Worm (Caenorhabditis elegans): Measurements from ENCODE around the gene srt-5.

DNA sequence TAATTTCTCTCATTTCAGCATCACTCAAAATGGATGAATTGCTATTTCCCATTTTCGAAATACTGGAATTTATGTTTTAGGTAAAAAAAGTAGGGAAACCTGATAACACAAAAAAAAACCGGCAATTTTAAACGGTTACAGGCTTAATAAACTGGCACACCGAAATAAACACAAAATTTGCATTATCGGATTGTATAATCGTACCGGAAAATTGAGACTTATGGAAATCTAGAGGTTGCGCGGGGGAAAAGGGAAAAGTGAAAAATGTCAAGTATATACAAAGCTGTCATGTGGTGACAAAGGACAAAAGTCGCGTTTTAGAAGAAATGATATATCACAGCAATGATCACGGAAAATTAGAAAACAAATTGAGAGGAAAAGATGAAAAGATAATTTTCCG lies 41.4 kb downstream of the srt-5 start, which contains the start of gene chpf-2:
- TF ChIP-seq W03F9.2 (tag; optimal IDR thresholded peaks at IDR 0.05) (no peak), him-1 (tag; optimal IDR thresholded peaks at IDR 0.05) (no peak)
